Fruit fly (Drosophila melanogaster) whole organism, embryonic: Measurements from ENCODE around the gene Rpt5.
A peak's percentile ranks its signal among the peaks of the same experiment; 100 is the strongest.

Experiments
- B-H2 ChIP-seq: fragments of 200-800 bp; sonication (Bioruptor generic); optimal IDR thresholded peaks from 2 replicates; lab custom pipeline; 2018; ENCODE audit warnings: missing biosample characterization, mild to moderate bottlenecking, missing genetic modification characterization
- Bteb2 ChIP-seq: fragments of 200-800 bp; sonication (Bioruptor generic); optimal IDR thresholded peaks from 2 replicates; lab custom pipeline; 2016; ENCODE audit warnings: missing biosample characterization, missing genetic modification characterization
- C15 ChIP-seq: fragments of 200-800 bp; sonication (Bioruptor generic); IDR thresholded peaks from 3 replicates; pipeline ENCODE4 v1.3.6; 2022; ENCODE audit warnings: missing biosample characterization, missing genetic modification characterization
- CG1024 ChIP-seq: fragments of 200-800 bp; sonication (Bioruptor generic); IDR thresholded peaks from 2 replicates; pipeline ENCODE4 v1.3.6; 2022; ENCODE audit warnings: missing biosample characterization, missing genetic modification characterization
- CG10654 ChIP-seq: fragments of 200-800 bp; sonication (Bioruptor generic); optimal IDR thresholded peaks from 2 replicates; lab custom pipeline; 2016; ENCODE audit warnings: missing biosample characterization, missing genetic modification characterization
- CG11456 ChIP-seq: fragments of 200-800 bp; sonication (Bioruptor generic); IDR thresholded peaks from 3 replicates; pipeline ENCODE4 v1.3.6; 2022; ENCODE audit warnings: missing biosample characterization, missing genetic modification characterization
- CG12299 ChIP-seq: fragments of 200-800 bp; sonication (Bioruptor generic); optimal IDR thresholded peaks from 2 replicates; lab custom pipeline; 2018; ENCODE audit warnings: missing biosample characterization, mild to moderate bottlenecking, missing genetic modification characterization
- CG13424 ChIP-seq: fragments of 200-800 bp; sonication (Bioruptor generic); optimal IDR thresholded peaks from 2 replicates; lab custom pipeline; 2019; ENCODE audit warnings: missing biosample characterization, mild to moderate bottlenecking, missing genetic modification characterization, moderate library complexity
- CG14710 ChIP-seq: fragments of 200-800 bp; sonication (Bioruptor generic); optimal IDR thresholded peaks from 3 replicates; lab custom pipeline; 2019; ENCODE audit warnings: missing biosample characterization, mild to moderate bottlenecking, missing genetic modification characterization, moderate library complexity
- CG15514 ChIP-seq: fragments of 200-800 bp; sonication (Bioruptor generic); optimal IDR thresholded peaks from 3 replicates; lab custom pipeline; 2017; ENCODE audit warnings: missing biosample characterization, missing genetic modification characterization, mild to moderate bottlenecking, moderate library complexity, missing genetic modification reagents
- CG1602 ChIP-seq: fragments of 200-800 bp; sonication (Bioruptor generic); optimal IDR thresholded peaks from 3 replicates; lab custom pipeline; 2016; ENCODE audit warnings: missing biosample characterization, missing genetic modification characterization
- CG17359 ChIP-seq: fragments of 200-800 bp; sonication (Bioruptor generic); optimal IDR thresholded peaks from 3 replicates; lab custom pipeline; 2018; ENCODE audit warnings: missing biosample characterization, mild to moderate bottlenecking, missing genetic modification characterization, moderate library complexity
- CG1792 ChIP-seq: fragments of 200-800 bp; sonication (Bioruptor generic); optimal IDR thresholded peaks from 2 replicates; lab custom pipeline; 2016; ENCODE audit warnings: missing biosample characterization, missing genetic modification characterization
- CG2889 ChIP-seq: fragments of 200-800 bp; sonication (Bioruptor generic); IDR thresholded peaks from 3 replicates; pipeline ENCODE4 v1.3.6; 2022; ENCODE audit warnings: missing biosample characterization, missing genetic modification characterization
- CG4707 ChIP-seq: fragments of 200-800 bp; sonication (Bioruptor generic); optimal IDR thresholded peaks from 2 replicates; lab custom pipeline; 2018; ENCODE audit warnings: missing biosample characterization, mild to moderate bottlenecking, missing genetic modification characterization, moderate library complexity
- CG6254 ChIP-seq: fragments of 200-800 bp; sonication (Bioruptor generic); optimal IDR thresholded peaks from 3 replicates; lab custom pipeline; 2017; ENCODE audit warnings: mild to moderate bottlenecking, missing biosample characterization, missing genetic modification reagents, missing genetic modification characterization
- CG6765 ChIP-seq: fragments of 200-800 bp; sonication (Bioruptor generic); optimal IDR thresholded peaks from 3 replicates; lab custom pipeline; 2017; ENCODE audit warnings: missing biosample characterization, mild to moderate bottlenecking, missing genetic modification characterization
- CG7987 ChIP-seq: fragments of 200-800 bp; sonication (Bioruptor generic); optimal IDR thresholded peaks from 2 replicates; lab custom pipeline; 2018; ENCODE audit warnings: missing biosample characterization, mild to moderate bottlenecking, missing genetic modification characterization, moderate library complexity
- CHES-1-like ChIP-seq: fragments of 200-800 bp; sonication (Bioruptor generic); optimal IDR thresholded peaks from 2 replicates; lab custom pipeline; 2016; ENCODE audit warnings: missing biosample characterization, missing genetic modification characterization
- D ChIP-seq, 2 experiments: fragments of 200-800 bp in 1 of 2; fragments of >200 bp in 1 of 2; sonication (Bioruptor generic) in 1 of 2; optimal IDR thresholded peaks; 2 replicates in 1 of 2; 3 replicates in 1 of 2; lab custom pipeline; 2017; ENCODE audit warnings: mild to moderate bottlenecking in 1 of 2, missing biosample characterization in 1 of 2, missing genetic modification characterization in 1 of 2, missing genetic modification reagents in 1 of 2
- Dfd ChIP-seq, 2 experiments: fragments of >200 bp; optimal IDR thresholded peaks; 2 replicates each; lab custom pipeline; 2017; ENCODE audit warnings: missing biosample characterization in 2 of 2, missing genetic modification characterization in 2 of 2
- Dip3 ChIP-seq: fragments of 200-800 bp; sonication (Bioruptor generic); optimal IDR thresholded peaks from 3 replicates; lab custom pipeline; 2016; ENCODE audit warnings: missing biosample characterization, missing genetic modification characterization
- Dref ChIP-seq: fragments of 200-800 bp; sonication (Bioruptor generic); IDR thresholded peaks from 2 replicates; pipeline ENCODE4 v1.3.6; 2022; ENCODE audit warnings: missing biosample characterization, missing genetic modification characterization
- MBD-R2 ChIP-seq: fragments of 200-800 bp; sonication (Bioruptor generic); IDR thresholded peaks from 2 replicates; pipeline ENCODE4 v1.3.6; 2022; ENCODE audit warnings: missing biosample characterization, missing genetic modification characterization
- Meics ChIP-seq: fragments of 200-800 bp; sonication (Bioruptor generic); optimal IDR thresholded peaks from 2 replicates; lab custom pipeline; 2017; ENCODE audit warnings: missing biosample characterization, mild to moderate bottlenecking, missing genetic modification characterization
- Oli ChIP-seq: fragments of 200-800 bp; sonication (Bioruptor generic); optimal IDR thresholded peaks from 2 replicates; lab custom pipeline; 2018; ENCODE audit warnings: missing biosample characterization, mild to moderate bottlenecking, missing genetic modification characterization, moderate library complexity
- Optix ChIP-seq: fragments of 200-800 bp; sonication (Bioruptor generic); IDR thresholded peaks from 3 replicates; pipeline ENCODE4 v1.3.6; 2022; ENCODE audit warnings: missing biosample characterization, missing genetic modification characterization
- Poxn ChIP-seq: fragments of 200-800 bp; sonication (Bioruptor generic); IDR thresholded peaks from 2 replicates; pipeline ENCODE4 v1.3.6; 2022; ENCODE audit warnings: missing biosample characterization, missing genetic modification characterization
- Ptx1 ChIP-seq: fragments of 200-800 bp; sonication (Bioruptor generic); IDR thresholded peaks from 2 replicates; pipeline ENCODE4 v1.3.6; 2022; ENCODE audit warnings: missing biosample characterization, missing genetic modification characterization
- Rx ChIP-seq: fragments of 200-800 bp; sonication (Bioruptor generic); IDR thresholded peaks from 2 replicates; pipeline ENCODE4 v1.3.6; 2022; ENCODE audit warnings: missing biosample characterization, missing genetic modification characterization
- ara ChIP-seq: fragments of 200-800 bp; sonication (Bioruptor generic); IDR thresholded peaks from 2 replicates; pipeline ENCODE4 v1.3.6; 2022; ENCODE audit warnings: missing biosample characterization, missing genetic modification characterization
- ato ChIP-seq: fragments of 200-800 bp; sonication (Bioruptor generic); IDR thresholded peaks from 2 replicates; pipeline ENCODE4 v1.3.6; 2022; ENCODE audit warnings: missing biosample characterization, missing genetic modification characterization; ENCODE audit not compliant: partially characterized antibody
- dimm ChIP-seq: fragments of 200-800 bp; sonication (Bioruptor generic); IDR thresholded peaks from 2 replicates; pipeline ENCODE4 v1.3.6; 2022; ENCODE audit warnings: missing biosample characterization, missing genetic modification characterization
- esg ChIP-seq: fragments of 200-800 bp; sonication (Bioruptor generic); conservative IDR thresholded peaks from 2 replicates; pipeline ENCODE4 v1.3.6; 2022; ENCODE audit warnings: missing biosample characterization, missing genetic modification characterization
- ftz-f1 ChIP-seq: fragments of 200-800 bp; sonication (Bioruptor generic); optimal IDR thresholded peaks from 2 replicates; lab custom pipeline; 2016; ENCODE audit warnings: missing biosample characterization, missing genetic modification characterization
- gsb ChIP-seq: fragments of 200-800 bp; sonication (Bioruptor generic); IDR thresholded peaks from 2 replicates; pipeline ENCODE4 v1.3.6; 2022; ENCODE audit warnings: missing biosample characterization, missing genetic modification characterization
- kah ChIP-seq: fragments of 200-800 bp; sonication (Bioruptor generic); optimal IDR thresholded peaks from 2 replicates; lab custom pipeline; 2018; ENCODE audit warnings: missing biosample characterization, mild to moderate bottlenecking, missing genetic modification characterization
- luna ChIP-seq: fragments of 200-800 bp; sonication (Bioruptor generic); optimal IDR thresholded peaks from 2 replicates; lab custom pipeline; 2016; ENCODE audit warnings: missing biosample characterization, missing genetic modification characterization
- mld ChIP-seq: fragments of 200-800 bp; sonication (Bioruptor generic); IDR thresholded peaks from 3 replicates; pipeline ENCODE4 v1.3.6; 2022; ENCODE audit warnings: missing biosample characterization, missing genetic modification characterization; ENCODE audit not compliant: partially characterized antibody
- p53 ChIP-seq: fragments of 200-800 bp; sonication (Bioruptor generic); optimal IDR thresholded peaks from 2 replicates; lab custom pipeline; 2016; ENCODE audit warnings: missing biosample characterization, missing genetic modification characterization
- prd ChIP-seq, 3 experiments: fragments of >200 bp in 2 of 3; fragments of 200-800 bp in 1 of 3; sonication (Bioruptor generic) in 1 of 3; optimal IDR thresholded peaks in 2 of 3; IDR thresholded peaks in 1 of 3; 2 replicates in 2 of 3; 3 replicates in 1 of 3; pipeline versions ENCODE4 v1.3.6 to Lab custom; 2017 to 2022; ENCODE audit warnings: missing biosample characterization in 1 of 3, missing genetic modification characterization in 1 of 3
- ssp ChIP-seq: fragments of 200-800 bp; sonication (Bioruptor generic); IDR thresholded peaks from 2 replicates; pipeline ENCODE4 v1.3.6; 2022; ENCODE audit warnings: missing biosample characterization, missing genetic modification characterization
- stc ChIP-seq: fragments of 200-800 bp; sonication (Bioruptor generic); IDR thresholded peaks from 2 replicates; pipeline ENCODE4 v1.3.6; 2022; ENCODE audit warnings: missing biosample characterization, missing genetic modification characterization
- ttk ChIP-seq: fragments of 200-800 bp; sonication (Bioruptor generic); IDR thresholded peaks from 2 replicates; pipeline ENCODE4 v2.1.2; 2022; ENCODE audit warnings: missing biosample characterization, missing genetic modification characterization
- zen ChIP-seq: fragments of 200-800 bp; sonication (Bioruptor generic); optimal IDR thresholded peaks from 3 replicates; lab custom pipeline; 2018; ENCODE audit warnings: missing biosample characterization, mild to moderate bottlenecking, missing genetic modification characterization, moderate library complexity
- zen2 ChIP-seq: fragments of 200-800 bp; sonication (Bioruptor generic); IDR thresholded peaks from 3 replicates; pipeline ENCODE4 v1.3.6; 2022; ENCODE audit warnings: missing biosample characterization, missing genetic modification characterization; ENCODE audit not compliant: partially characterized antibody
- zf30C ChIP-seq: fragments of 200-800 bp; sonication (Bioruptor generic); optimal IDR thresholded peaks from 3 replicates; lab custom pipeline; 2018; ENCODE audit warnings: missing biosample characterization, mild to moderate bottlenecking, missing genetic modification characterization

The Rpt5 gene

DNA sequence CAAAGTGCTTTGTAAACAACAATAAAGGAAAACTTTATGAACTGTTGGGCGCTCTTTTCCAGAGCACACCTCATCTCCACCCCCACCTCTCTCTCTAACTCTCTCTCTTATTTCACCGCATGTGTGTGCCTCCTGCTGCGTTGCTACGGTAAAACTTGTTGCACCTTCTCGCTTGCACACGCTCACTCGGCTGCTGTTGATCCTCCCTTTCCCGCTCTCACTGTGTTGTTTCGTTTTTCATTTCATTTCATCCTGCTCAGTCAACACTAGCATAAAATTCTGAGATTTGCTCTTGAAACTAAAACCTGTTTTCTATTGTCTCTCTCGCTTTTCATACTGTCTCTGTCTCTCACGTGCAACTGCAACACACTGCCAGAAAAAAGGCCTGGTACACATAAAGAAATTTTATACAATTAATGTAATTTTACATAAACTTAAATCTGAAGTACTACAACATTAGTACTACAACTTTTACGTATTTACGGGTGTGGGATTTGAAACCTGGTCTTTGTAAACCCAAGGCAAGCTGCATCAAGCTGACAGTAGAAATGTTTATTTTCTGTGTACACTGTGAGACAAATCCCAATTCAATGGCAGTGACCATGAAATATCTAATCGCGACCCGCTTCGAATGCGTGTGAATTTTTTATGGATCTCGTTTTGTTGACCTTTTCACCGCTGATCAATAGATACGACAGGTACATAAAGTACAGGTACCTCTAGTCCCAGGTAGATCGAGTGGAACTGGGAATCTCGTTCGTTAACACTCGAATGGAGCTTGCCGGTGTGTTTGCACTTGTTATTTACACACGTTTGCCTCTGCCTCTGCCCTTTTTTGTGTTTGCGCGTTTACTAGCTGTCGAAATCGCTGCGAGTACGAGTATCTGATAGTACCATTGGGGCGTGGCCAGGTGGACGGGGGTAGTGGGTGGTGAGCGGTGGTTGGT, 30.1 kb downstream of the Rpt5 start (continued):
- peak; percentile 78 for TF ChIP-seq Meics (GFP tag; lab: Kevin White, UChicago)
- TF ChIP-seq CG11456, result 0 out of 3 replicates have a peak, but pooled peaks have one; percentile 57
- TF ChIP-seq Oli (tag; lab: Kevin White, UChicago), result peak; percentile 92
- peak; percentile 70 for TF ChIP-seq CG1792
- TF ChIP-seq Ptx1 (GFP tag; lab: Robert Waterston, UW), result peak; percentile 90
- TF ChIP-seq Dip3, result peak; percentile 19
- peak; percentile 88 for TF ChIP-seq CG7987 (GFP tag; lab: Kevin White, UChicago)
- TF ChIP-seq ato (GFP tag; lab: Robert Waterston, UW), result no peak
- TF ChIP-seq luna, result no peak
- peak; percentile 55 for TF ChIP-seq kah (GFP tag; lab: Kevin White, UChicago)
- TF ChIP-seq ssp (GFP tag; lab: Robert Waterston, UW), result peak; percentile 78
- peak; percentile 67; the same call in 2 of the 3 replicates for TF ChIP-seq CG2889 (GFP tag; lab: Robert Waterston, UW)
- TF ChIP-seq ftz-f1 (GFP tag; lab: Kevin White, UChicago), result peak; percentile 65
- TF ChIP-seq CG17359, result peak; percentile 91
- peak; percentile 38 for TF ChIP-seq CHES-1-like (GFP tag; lab: Kevin White, UChicago)
- TF ChIP-seq Dfd (GFP tag; optimal IDR thresholded peaks at IDR 0.05; lab: Kevin White, UChicago), result no peak
- no peak for TF ChIP-seq prd (optimal IDR thresholded peaks at IDR 0.05; lab: Kevin White, UChicago)
- TF ChIP-seq prd (GFP tag; IDR thresholded peaks at IDR 0.05; lab: Robert Waterston, UW), result peak; percentile 94
- TF ChIP-seq Bteb2 (GFP tag; lab: Kevin White, UChicago), result peak; percentile 32
- TF ChIP-seq Optix (GFP tag; lab: Robert Waterston, UW), result peak; percentile 86
- peak; percentile 72 for TF ChIP-seq CG4707
- TF ChIP-seq CG1602 (GFP tag; lab: Kevin White, UChicago), result peak; percentile 90
- TF ChIP-seq Poxn, result no peak
- TF ChIP-seq CG12299 (tag; lab: Kevin White, UChicago), result peak; percentile 76
- TF ChIP-seq zen2 (GFP tag; lab: Robert Waterston, UW), result no peak
- TF ChIP-seq esg (GFP tag; lab: Robert Waterston, UW), result peak; percentile 76
- TF ChIP-seq CG10654 (GFP tag; lab: Kevin White, UChicago), result peak; percentile 76
- no peak for TF ChIP-seq mld (GFP tag; lab: Robert Waterston, UW)
- TF ChIP-seq CG1024 (GFP tag; lab: Robert Waterston, UW), result peak; percentile 81
- TF ChIP-seq p53 (GFP tag; lab: Kevin White, UChicago), result peak; percentile 29
- peak; percentile 70 for TF ChIP-seq ttk
- no peak for TF ChIP-seq C15 (GFP tag; lab: Robert Waterston, UW)
- TF ChIP-seq CG15514 (GFP tag; lab: Kevin White, UChicago), result peak; percentile 74
- peak; percentile 100 for TF ChIP-seq zf30C
- peak; percentile 96 for TF ChIP-seq CG14710 (tag; lab: Kevin White, UChicago)
- peak; percentile 94 for TF ChIP-seq CG6254 (GFP tag; lab: Kevin White, UChicago)
- no peak for TF ChIP-seq Dref (GFP tag; lab: Robert Waterston, UW)
- no peak for TF ChIP-seq gsb (GFP tag; lab: Robert Waterston, UW)
- peak; percentile 32; the same call in 1 of the 2 replicates for TF ChIP-seq MBD-R2 (GFP tag; lab: Robert Waterston, UW)
- TF ChIP-seq Rx (GFP tag; lab: Robert Waterston, UW), result peak; percentile 79
- TF ChIP-seq D (optimal IDR thresholded peaks at IDR 0.05; lab: Kevin White, UChicago), result peak; percentile 51
- TF ChIP-seq D (GFP tag; optimal IDR thresholded peaks at IDR 0.05; lab: Kevin White, UChicago), result peak; percentile 96
- peak; percentile 93 for TF ChIP-seq ara (GFP tag; lab: Robert Waterston, UW)
- peak; percentile 78 for TF ChIP-seq CG6765
- peak; percentile 52 for TF ChIP-seq B-H2 (GFP tag; lab: Kevin White, UChicago)
- TF ChIP-seq CG13424 (tag; lab: Kevin White, UChicago), result peak; percentile 82
- TF ChIP-seq dimm (GFP tag; lab: Robert Waterston, UW), result peak; percentile 56
- TF ChIP-seq zen (tag; lab: Kevin White, UChicago), result peak; percentile 92
- peak; percentile 77 for TF ChIP-seq stc (GFP tag; lab: Robert Waterston, UW)
